Worm (Caenorhabditis elegans) whole organism, L3 larva: ENCODE data around the gene Y116F11B.9.

ENCODE experiments used
- R02D3.7 ChIP-seq: fragments of 150-350 bp; optimal IDR thresholded peaks from 2 replicates; lab custom pipeline; 2014; ENCODE audit warnings: missing biosample characterization, missing genetic modification characterization
- ZK546.5 ChIP-seq: sonication (generic microtip); optimal IDR thresholded peaks from 2 replicates; lab custom pipeline; 2017; ENCODE audit warnings: missing biosample characterization, missing genetic modification characterization
- ama-1 ChIP-seq: fragments of 150-350 bp; optimal IDR thresholded peaks from 2 replicates; lab custom pipeline; 2018
- ceh-16 ChIP-seq: sonication (generic microtip); optimal IDR thresholded peaks from 2 replicates; lab custom pipeline; 2017; ENCODE audit warnings: missing biosample characterization, missing genetic modification characterization
- ceh-28 ChIP-seq: fragments of 150-350 bp; optimal IDR thresholded peaks from 2 replicates; lab custom pipeline; 2014; ENCODE audit warnings: missing biosample characterization, missing genetic modification reagents, missing genetic modification characterization
- ceh-82 ChIP-seq: fragments of 150-350 bp; optimal IDR thresholded peaks from 2 replicates; lab custom pipeline; 2014; ENCODE audit warnings: missing biosample characterization, missing genetic modification characterization
- ceh-9 ChIP-seq: sonication (generic microtip); optimal IDR thresholded peaks from 2 replicates; lab custom pipeline; 2018; ENCODE audit warnings: missing biosample characterization, missing genetic modification characterization
- egl-27 ChIP-seq: sonication (generic microtip); optimal IDR thresholded peaks from 4 replicates; lab custom pipeline; 2017; ENCODE audit warnings: missing biosample characterization, missing genetic modification reagents, missing genetic modification characterization
- egl-5 ChIP-seq: fragments of 150-350 bp; optimal IDR thresholded peaks from 2 replicates; lab custom pipeline; 2017; ENCODE audit warnings: missing biosample characterization, missing genetic modification reagents, missing genetic modification characterization, inconsistent platforms
- elt-1 ChIP-seq: fragments of 150-350 bp; optimal IDR thresholded peaks from 2 replicates; lab custom pipeline; 2014; ENCODE audit warnings: missing biosample characterization, missing genetic modification characterization
- elt-2 ChIP-seq: sonication (generic microtip); optimal IDR thresholded peaks from 2 replicates; lab custom pipeline; 2016; ENCODE audit warnings: missing genetic modification reagents, mild to moderate bottlenecking, missing genetic modification characterization, missing compliant biosample characterization
- elt-3 ChIP-seq, 3 experiments: fragments of 150-350 bp in 1 of 3; sonication (generic microtip) in 2 of 3; optimal IDR thresholded peaks; 2 replicates in 2 of 3; 4 replicates in 1 of 3; lab custom pipeline; 2014 to 2017; ENCODE audit warnings: missing biosample characterization in 3 of 3, missing genetic modification characterization in 3 of 3
- eor-1 ChIP-seq, 2 experiments: fragments of 150-350 bp; optimal IDR thresholded peaks; 2 replicates each; lab custom pipeline; 2014 to 2018; ENCODE audit warnings: missing biosample characterization in 2 of 2, missing genetic modification characterization in 2 of 2
- fkh-10 ChIP-seq: sonication (generic microtip); optimal IDR thresholded peaks from 2 replicates; lab custom pipeline; 2017; ENCODE audit warnings: missing biosample characterization, missing genetic modification reagents, missing genetic modification characterization
- fkh-2 ChIP-seq: fragments of 150-350 bp; optimal IDR thresholded peaks from 2 replicates; lab custom pipeline; 2014; ENCODE audit warnings: missing biosample characterization, missing genetic modification reagents, missing genetic modification characterization
- fos-1 ChIP-seq: fragments of 150-350 bp; optimal IDR thresholded peaks from 2 replicates; lab custom pipeline; 2014; ENCODE audit warnings: missing biosample characterization, missing genetic modification characterization
- lin-15B ChIP-seq: fragments of 150-350 bp; optimal IDR thresholded peaks from 2 replicates; lab custom pipeline; 2014; ENCODE audit warnings: missing biosample characterization, missing genetic modification characterization
- lin-39 ChIP-seq: fragments of 150-350 bp; optimal IDR thresholded peaks from 2 replicates; lab custom pipeline; 2018; ENCODE audit warnings: missing biosample characterization, missing genetic modification reagents, missing genetic modification characterization
- nfya-1 ChIP-seq: sonication (generic microtip); optimal IDR thresholded peaks from 2 replicates; lab custom pipeline; 2017; ENCODE audit warnings: missing genetic modification characterization, mild to moderate bottlenecking, missing compliant biosample characterization, antibody characterized with exemption, moderate library complexity; ENCODE audit not compliant: insufficient read depth
- nhr-11 ChIP-seq: fragments of 150-350 bp; optimal IDR thresholded peaks from 2 replicates; lab custom pipeline; 2014; ENCODE audit warnings: missing biosample characterization, missing genetic modification characterization
- nhr-12 ChIP-seq: fragments of 150-350 bp; optimal IDR thresholded peaks from 2 replicates; lab custom pipeline; 2014; ENCODE audit warnings: missing biosample characterization, missing genetic modification characterization
- nhr-23 ChIP-seq: fragments of 150-350 bp; optimal IDR thresholded peaks from 2 replicates; lab custom pipeline; 2014; ENCODE audit warnings: missing biosample characterization, missing genetic modification reagents, missing genetic modification characterization
- nhr-237 ChIP-seq: fragments of 150-350 bp; optimal IDR thresholded peaks from 2 replicates; lab custom pipeline; 2014; ENCODE audit warnings: missing biosample characterization, missing genetic modification characterization
- nhr-25 ChIP-seq: sonication (generic microtip); optimal IDR thresholded peaks from 2 replicates; lab custom pipeline; 2017; ENCODE audit warnings: missing biosample characterization, missing genetic modification characterization
- nhr-28 ChIP-seq: fragments of 150-350 bp; optimal IDR thresholded peaks from 2 replicates; lab custom pipeline; 2014; ENCODE audit warnings: missing biosample characterization, missing genetic modification characterization
- nhr-43 ChIP-seq: sonication (generic microtip); optimal IDR thresholded peaks from 2 replicates; lab custom pipeline; 2016; ENCODE audit warnings: mild to moderate bottlenecking, missing genetic modification characterization, missing compliant biosample characterization; ENCODE audit not compliant: poor library complexity, severe bottlenecking
- nhr-76 ChIP-seq: fragments of 150-350 bp; sonication (generic microtip); optimal IDR thresholded peaks from 5 replicates; lab custom pipeline; 2014; ENCODE audit warnings: missing biosample characterization, missing genetic modification characterization
- pha-4 ChIP-seq: fragments of 150-350 bp; optimal IDR thresholded peaks from 2 replicates; lab custom pipeline; 2014; ENCODE audit warnings: missing biosample characterization, missing genetic modification reagents, missing genetic modification characterization
- snpc-4 ChIP-seq: fragments of 150-350 bp; optimal IDR thresholded peaks from 2 replicates; lab custom pipeline; 2014; ENCODE audit warnings: missing biosample characterization, missing genetic modification characterization
- tbx-2 ChIP-seq: sonication (generic microtip); optimal IDR thresholded peaks from 2 replicates; lab custom pipeline; 2016; ENCODE audit warnings: mild to moderate bottlenecking, missing genetic modification characterization, missing compliant biosample characterization
- unc-39 ChIP-seq: sonication (generic microtip); optimal IDR thresholded peaks from 4 replicates; lab custom pipeline; 2017; ENCODE audit warnings: missing biosample characterization, missing genetic modification characterization
- unc-62 ChIP-seq: fragments of 150-350 bp; sonication (generic microtip); optimal IDR thresholded peaks from 4 replicates; lab custom pipeline; 2014; ENCODE audit warnings: missing biosample characterization, missing genetic modification reagents, missing genetic modification characterization
- ztf-4 ChIP-seq: fragments of 150-350 bp; optimal IDR thresholded peaks from 2 replicates; lab custom pipeline; 2014; ENCODE audit warnings: missing biosample characterization, missing genetic modification characterization

The Y116F11B.9 gene

DNA sequence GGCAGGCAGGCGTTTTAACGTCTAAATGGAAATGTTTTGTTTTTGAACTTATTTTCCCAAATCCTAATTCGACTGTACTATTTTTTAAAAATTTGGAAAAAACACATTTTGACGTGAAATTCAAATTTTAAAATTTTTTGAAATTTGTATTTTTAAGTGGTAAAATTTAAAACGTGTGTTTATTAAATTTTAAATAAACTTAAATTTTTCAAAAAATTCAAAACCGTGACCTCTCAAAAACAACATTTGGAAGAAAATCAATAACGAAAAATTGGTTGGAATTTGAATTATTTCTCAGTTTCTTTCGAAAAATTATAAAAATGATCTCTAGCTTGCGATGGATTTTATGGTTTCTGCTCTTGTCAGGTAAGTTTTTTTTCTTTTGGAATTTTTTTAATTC, 10.4 kb downstream of the Y116F11B.9 start, which contains the start of gene Y116F11B.8:
TSS of gene Y116F11B.8 (plus strand) at position 301 of the 400 bp plus-strand sequence.
- TF ChIP-seq nhr-43 (tag; lab: Kevin White, UChicago) (no peak), nhr-11 (tag; lab: Kevin White, UChicago) (no peak), R02D3.7 (tag; lab: Kevin White, UChicago) (no peak), nhr-23 (no peak)

DNA sequence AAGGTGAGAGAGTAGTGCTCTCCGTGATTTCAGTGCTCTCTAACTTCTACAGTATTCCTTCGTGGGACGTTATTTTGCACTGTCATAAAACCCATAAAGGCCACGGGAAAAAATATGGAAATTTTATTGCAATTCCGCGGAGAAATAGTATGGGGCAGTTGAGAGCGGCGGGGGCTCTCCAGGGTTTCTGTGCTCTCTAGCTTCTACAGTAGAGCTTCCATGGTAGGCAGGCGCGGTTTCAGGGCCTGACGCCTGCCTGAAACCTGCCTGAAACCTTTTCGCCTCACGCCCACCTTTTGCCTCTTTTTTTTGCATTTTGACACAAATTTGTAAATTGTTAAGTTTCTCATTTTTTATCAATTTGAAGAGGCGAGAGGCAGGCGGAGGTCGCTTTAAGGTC, 10.8 kb downstream of the Y116F11B.9 start:
- no peak for TF ChIP-seq ceh-16
- TF ChIP-seq elt-3 (tag; optimal IDR thresholded peaks at IDR 0.05; lab: Kevin White, UChicago), result no peak
- no peak for TF ChIP-seq snpc-4 (tag; lab: Kevin White, UChicago)

DNA sequence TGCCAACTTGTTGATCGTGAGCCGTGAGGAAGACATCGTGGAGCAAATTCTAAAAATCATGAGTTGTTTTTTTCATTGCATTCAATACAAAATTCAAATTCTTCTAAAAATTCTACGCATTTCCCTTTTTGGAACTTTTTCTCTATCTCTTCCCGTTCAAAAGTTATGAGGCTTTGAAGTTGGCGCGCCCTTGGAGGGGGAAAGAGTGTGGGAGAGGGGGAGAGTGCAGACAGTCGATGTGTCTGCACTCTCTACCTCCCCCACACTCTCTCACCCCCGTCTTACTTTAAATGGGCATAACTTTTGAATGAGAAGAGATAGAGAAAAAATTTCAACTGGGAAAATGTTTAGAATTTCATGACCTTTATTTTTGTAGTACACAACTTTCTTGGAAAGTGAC, 11.4 kb downstream of the Y116F11B.9 start:
- TF ChIP-seq egl-27 (tag; lab: Kevin White, UChicago) (no peak), nfya-1 (tag; lab: Kevin White, UChicago) (no peak), pha-4 (tag; lab: Kevin White, UChicago) (no peak), ceh-9 (tag; lab: Kevin White, UChicago) (no peak), nhr-237 (tag; lab: Kevin White, UChicago) (no peak), nhr-28 (tag; lab: Kevin White, UChicago) (no peak), ama-1 (lab: Kevin White, UChicago) (no peak), lin-39 (tag; lab: Kevin White, UChicago) (no peak), ceh-82 (no peak), ZK546.5 (tag; lab: Kevin White, UChicago) (no peak), nhr-25 (tag; lab: Kevin White, UChicago) (no peak), tbx-2 (tag; lab: Kevin White, UChicago) (no peak), fkh-10 (GFP tag; lab: Kevin White, UChicago) (no peak), ztf-4 (no peak), elt-2 (no peak), elt-1 (tag; lab: Kevin White, UChicago) (no peak), fos-1 (tag; lab: Kevin White, UChicago) (no peak), lin-15B (tag; lab: Kevin White, UChicago) (no peak)
- TF ChIP-seq, all 47 proteins: peak for 0

DNA sequence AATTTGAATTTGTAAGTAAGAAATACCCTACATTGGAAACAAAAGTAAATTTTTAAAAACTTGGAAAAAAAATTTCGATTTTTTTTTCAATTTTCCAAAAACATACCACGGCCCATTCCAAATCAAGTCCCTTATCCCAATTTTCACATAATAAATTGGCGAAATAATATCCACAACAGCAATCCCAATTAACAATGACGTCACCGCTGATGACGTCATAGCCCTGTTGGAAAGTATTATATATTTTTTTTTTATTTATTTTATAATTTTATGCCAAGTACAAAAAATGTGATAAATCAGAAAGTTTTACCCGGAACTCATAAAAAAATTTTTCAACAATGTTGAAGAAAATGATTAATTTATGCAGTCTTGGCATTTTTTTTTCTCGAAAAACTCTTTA, 14.2 kb downstream of the Y116F11B.9 start:
- TF ChIP-seq lin-39 (tag; lab: Kevin White, UChicago) (no peak), elt-2 (no peak), nhr-76 (tag; lab: Kevin White, UChicago) (no peak), fkh-2 (tag; lab: Kevin White, UChicago) (no peak), ceh-28 (tag; lab: Kevin White, UChicago) (no peak), nhr-23 (no peak), tbx-2 (tag; lab: Kevin White, UChicago) (no peak), ama-1 (lab: Kevin White, UChicago) (no peak), unc-39 (no peak), lin-15B (tag; lab: Kevin White, UChicago) (no peak), ztf-4 (no peak), egl-27 (tag; lab: Kevin White, UChicago) (no peak), ceh-82 (no peak)

DNA sequence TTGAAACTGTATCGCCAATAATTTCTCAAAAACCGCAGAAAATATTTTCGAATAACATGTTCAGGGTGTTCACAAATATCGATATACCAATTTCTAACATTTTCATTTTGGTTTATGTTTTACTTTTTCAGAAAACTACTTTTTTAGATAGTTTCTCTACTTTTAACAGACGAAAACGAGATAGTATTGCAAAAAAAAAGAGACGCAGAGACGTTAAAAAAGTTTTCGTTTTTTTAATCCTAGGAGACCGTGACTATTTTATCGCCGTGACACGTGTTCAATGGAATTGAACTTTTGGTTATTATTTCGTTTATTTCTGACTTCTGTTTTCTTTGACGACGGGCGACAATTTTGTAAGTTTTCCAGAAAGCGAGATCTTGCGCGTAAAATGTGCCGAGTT, 19.8 kb downstream of the Y116F11B.9 start, which contains the start of gene Y116F11B.7:
TSS of gene Y116F11B.7 (plus strand) at position 301 of the 400 bp plus-strand sequence.
- TF ChIP-seq unc-39 (no peak), nhr-43 (tag; lab: Kevin White, UChicago) (no peak), nhr-12 (no peak), fkh-10 (GFP tag; lab: Kevin White, UChicago) (no peak), unc-62 (GFP tag; lab: Kevin White, UChicago) (no peak), eor-1 (tag; optimal IDR thresholded peaks at IDR 0.05; lab: Kevin White, UChicago) (no peak), elt-2 (no peak), egl-5 (no peak)
- TF ChIP-seq, all 47 proteins: peak for 0
